Worm (Caenorhabditis elegans): ENCODE data around the gene cnt-2.

- TF ChIP-seq unc-120 (tag; optimal IDR thresholded peaks at IDR 0.05; ENCODE audit: poor library complexity, severe bottlenecking) (no peak), nhr-28 (tag; optimal IDR thresholded peaks at IDR 0.05) (no peak), nhr-12 (tag; optimal IDR thresholded peaks at IDR 0.05) (no peak), blmp-1 (tag; optimal IDR thresholded peaks at IDR 0.05) (no peak), ztf-11 (tag; optimal IDR thresholded peaks at IDR 0.05) (no peak), nhr-76 (tag; optimal IDR thresholded peaks at IDR 0.05) (no peak)
These were observed 25.0 kb upstream of the cnt-2 start for ce11 chrIII:10629795-10630194.

Data from whole organism, mixed stage, embryonic.